Fruit fly (Drosophila melanogaster): ENCODE data around the gene sds22.

The sds22 gene

DNA sequence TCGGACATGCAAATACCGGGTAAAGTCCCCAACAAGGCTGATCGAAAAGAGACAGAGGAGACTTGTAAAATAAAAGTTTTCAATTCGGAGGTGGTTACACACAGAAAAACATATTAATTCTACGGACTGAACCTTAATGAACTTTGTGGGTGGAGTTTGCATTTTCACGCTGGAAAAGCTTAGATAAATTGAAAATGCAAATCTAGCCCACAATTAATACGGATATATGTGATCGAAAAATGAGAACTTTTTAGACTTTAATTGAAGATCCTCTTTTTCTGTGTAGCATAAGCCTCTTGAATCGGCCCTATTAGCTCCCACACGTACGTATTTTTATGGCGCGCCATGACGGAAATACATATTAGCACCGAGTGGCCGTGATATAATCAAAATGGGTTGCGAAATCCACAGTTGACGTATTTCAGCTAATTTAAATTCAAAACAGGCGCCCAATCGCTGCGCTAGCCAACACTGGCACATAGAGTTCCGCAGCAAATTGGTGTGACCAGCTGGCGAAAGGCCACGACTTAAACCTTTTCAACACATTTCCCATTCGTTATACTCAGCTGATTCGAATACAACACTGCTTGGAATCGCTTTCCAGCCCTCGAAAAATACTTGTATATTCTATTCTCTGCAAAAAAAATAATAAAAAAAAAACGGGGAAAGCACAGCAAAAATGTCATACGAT is 5.9 kb upstream of the sds22 start (continued):
- peak; percentile 46 for TF ChIP-seq CG16863 (GFP tag; optimal IDR thresholded peaks at IDR 0.05)
- TF ChIP-seq CG10366 (GFP tag; IDR thresholded peaks at IDR 0.05), result peak; percentile 46; the same call in 1 of the 2 replicates
- no peak for TF ChIP-seq C15 (GFP tag; IDR thresholded peaks at IDR 0.05)
- TF ChIP-seq Gsc (GFP tag; IDR thresholded peaks at IDR 0.05), result no peak
- no peak; the same call in 2 of the 3 replicates for TF ChIP-seq Aef1 (GFP tag; IDR thresholded peaks at IDR 0.05)
- peak; percentile 38 for TF ChIP-seq bigmax (GFP tag; optimal IDR thresholded peaks at IDR 0.05)
- TF ChIP-seq luna (GFP tag; optimal IDR thresholded peaks at IDR 0.05), result peak; percentile 66
- TF ChIP-seq CG7839 (tag; optimal IDR thresholded peaks at IDR 0.05), result peak; percentile 48
- TF ChIP-seq Hmx (GFP tag; optimal IDR thresholded peaks at IDR 0.05), result no peak
- TF ChIP-seq CG5953 (GFP tag; IDR thresholded peaks at IDR 0.05), result no peak
- peak; percentile 58 for TF ChIP-seq CG3163 (GFP tag; optimal IDR thresholded peaks at IDR 0.05)
- TF ChIP-seq Adf1 (GFP tag; IDR thresholded peaks at IDR 0.05), result peak; percentile 42; the same call in 1 of the 2 replicates
- TF ChIP-seq ab (GFP tag; optimal IDR thresholded peaks at IDR 0.05), result no peak
- TF ChIP-seq Oli (tag; optimal IDR thresholded peaks at IDR 0.05), result peak; percentile 53
- peak; percentile 91 for TF ChIP-seq vvl (GFP tag; IDR thresholded peaks at IDR 0.05)
- no peak for TF ChIP-seq Trl (optimal IDR thresholded peaks at IDR 0.05)
- peak; percentile 81 for TF ChIP-seq Trl (GFP tag; optimal IDR thresholded peaks at IDR 0.05)
- TF ChIP-seq bowl (GFP tag; IDR thresholded peaks at IDR 0.05), result no peak
- TF ChIP-seq CG5180 (GFP tag; optimal IDR thresholded peaks at IDR 0.05), result peak; percentile 27
- TF ChIP-seq sr (GFP tag; IDR thresholded peaks at IDR 0.05), result peak; percentile 50; the same call in 1 of the 3 replicates
- TF ChIP-seq Sox102F (GFP tag; optimal IDR thresholded peaks at IDR 0.05), result peak; percentile 44
- TF ChIP-seq CG14014 (GFP tag; IDR thresholded peaks at IDR 0.05), result peak; percentile 66
- TF ChIP-seq Oaz (GFP tag; IDR thresholded peaks at IDR 0.05), result peak; percentile 65
- peak; percentile 51 for TF ChIP-seq ham (GFP tag; IDR thresholded peaks at IDR 0.05)
- TF ChIP-seq CG5245 (GFP tag; optimal IDR thresholded peaks at IDR 0.05), result peak; percentile 35
- TF ChIP-seq CG31224 (GFP tag; IDR thresholded peaks at IDR 0.05), result no peak
- peak; percentile 52; the same call in 1 of the 3 replicates for TF ChIP-seq otp (GFP tag; IDR thresholded peaks at IDR 0.05)
- peak; percentile 51 for TF ChIP-seq trem (tag; optimal IDR thresholded peaks at IDR 0.05)
- TF ChIP-seq Ada2b (GFP tag; IDR thresholded peaks at IDR 0.05), result peak; percentile 72
- no peak for TF ChIP-seq MTF-1 (GFP tag; optimal IDR thresholded peaks at IDR 0.05; ENCODE audit: borderline replicate concordance)
- no peak for TF ChIP-seq CG14965 (GFP tag; optimal IDR thresholded peaks at IDR 0.05; ENCODE audit: borderline replicate concordance)
- TF ChIP-seq CG18011 (GFP tag; optimal IDR thresholded peaks at IDR 0.05), result peak; percentile 23
- peak; percentile 28 for TF ChIP-seq kay (GFP tag; optimal IDR thresholded peaks at IDR 0.05)
- no peak for TF ChIP-seq kah (GFP tag; optimal IDR thresholded peaks at IDR 0.05)
- TF ChIP-seq HmgZ (tag; optimal IDR thresholded peaks at IDR 0.05), result peak; percentile 65
- no peak for TF ChIP-seq Neu2 (GFP tag; optimal IDR thresholded peaks at IDR 0.05; ENCODE audit: borderline replicate concordance)
- TF ChIP-seq Camta (GFP tag; optimal IDR thresholded peaks at IDR 0.05), result peak; percentile 44
- peak; percentile 19 for TF ChIP-seq CG12219 (GFP tag; optimal IDR thresholded peaks at IDR 0.05)
- peak; percentile 60; the same call in 1 of the 3 replicates for TF ChIP-seq CG6791 (GFP tag; IDR thresholded peaks at IDR 0.05; ENCODE audit: partially characterized antibody)
- no peak for TF ChIP-seq CG11085 (GFP tag; IDR thresholded peaks at IDR 0.05)
- peak; percentile 24; the same call in 1 of the 2 replicates for TF ChIP-seq CG4360 (GFP tag; IDR thresholded peaks at IDR 0.05)
- peak; percentile 79 for TF ChIP-seq dysf (GFP tag; IDR thresholded peaks at IDR 0.05)
- TF ChIP-seq CG7556 (GFP tag; optimal IDR thresholded peaks at IDR 0.05), result peak; percentile 37
- no peak for TF ChIP-seq CG12236 (GFP tag; optimal IDR thresholded peaks at IDR 0.05)
- no peak; the same call in 2 of the 3 replicates for TF ChIP-seq B-H1 (GFP tag; IDR thresholded peaks at IDR 0.05)
- TF ChIP-seq CG8388 (GFP tag; optimal IDR thresholded peaks at IDR 0.05), result no peak
- no peak for TF ChIP-seq CG13123 (GFP tag; optimal IDR thresholded peaks at IDR 0.05)
- TF ChIP-seq Antp (GFP tag; optimal IDR thresholded peaks at IDR 0.05), result peak; percentile 85
- TF ChIP-seq grn (GFP tag; optimal IDR thresholded peaks at IDR 0.05), result no peak
- TF ChIP-seq pho (GFP tag; optimal IDR thresholded peaks at IDR 0.05), result peak; percentile 56
- no peak for TF ChIP-seq Taf1 (GFP tag; IDR thresholded peaks at IDR 0.05)

Data from whole organism, embryonic.